Fruit fly (Drosophila melanogaster) whole organism, prepupa: ENCODE results near the gene CG2680.

Experiments used
- Blimp-1 ChIP-seq: fragments of 200-800 bp; sonication (Bioruptor generic); optimal IDR thresholded peaks from 3 replicates; lab custom pipeline; 2017; ENCODE audit warnings: missing biosample characterization, missing genetic modification characterization, mild to moderate bottlenecking, moderate library complexity, missing genetic modification reagents
- CG11294 ChIP-seq: fragments of 200-800 bp; sonication (Bioruptor generic); IDR thresholded peaks from 2 replicates; pipeline ENCODE4 v1.3.6; 2022; ENCODE audit warnings: missing biosample characterization, missing genetic modification characterization
- CG11762 ChIP-seq: fragments of 200-800 bp; sonication (Bioruptor generic); optimal IDR thresholded peaks from 3 replicates; lab custom pipeline; 2016; ENCODE audit warnings: missing biosample characterization, missing genetic modification characterization; ENCODE audit not compliant: insufficient read depth
- CG15336 ChIP-seq: fragments of 200-800 bp; sonication (Bioruptor generic); IDR thresholded peaks from 2 replicates; pipeline ENCODE4 v1.3.6; 2022; ENCODE audit warnings: missing biosample characterization, missing genetic modification characterization
- CG3032 ChIP-seq: fragments of 200-800 bp; optimal IDR thresholded peaks from 2 replicates; lab custom pipeline; 2019; ENCODE audit warnings: missing biosample characterization, mild to moderate bottlenecking, missing genetic modification characterization, moderate library complexity
- CG31627 ChIP-seq: fragments of 200-800 bp; sonication (Bioruptor generic); optimal IDR thresholded peaks from 3 replicates; lab custom pipeline; 2016; ENCODE audit warnings: missing biosample characterization, missing genetic modification characterization
- CG34406 ChIP-seq: fragments of 200-800 bp; sonication (Bioruptor generic); optimal IDR thresholded peaks from 3 replicates; lab custom pipeline; 2016; ENCODE audit warnings: missing biosample characterization, missing genetic modification characterization
- CG3919 ChIP-seq: fragments of 200-800 bp; sonication (Bioruptor generic); optimal IDR thresholded peaks from 3 replicates; lab custom pipeline; 2016; ENCODE audit warnings: missing biosample characterization, missing genetic modification characterization
- CG6163 ChIP-seq: fragments of 200-800 bp; sonication (Bioruptor generic); IDR thresholded peaks from 3 replicates; pipeline ENCODE4 v1.3.6; 2022; ENCODE audit warnings: missing biosample characterization, missing genetic modification characterization
- CG6792 ChIP-seq: fragments of 200-800 bp; sonication (Bioruptor generic); optimal IDR thresholded peaks from 3 replicates; lab custom pipeline; 2016; ENCODE audit warnings: missing biosample characterization, missing genetic modification characterization
- CG6854 ChIP-seq: fragments of 200-800 bp; sonication (Bioruptor generic); optimal IDR thresholded peaks from 2 replicates; lab custom pipeline; 2017; ENCODE audit warnings: missing biosample characterization, mild to moderate bottlenecking, missing genetic modification characterization
- CG7368 ChIP-seq: fragments of 200-800 bp; sonication (Bioruptor generic); optimal IDR thresholded peaks from 3 replicates; lab custom pipeline; 2016; ENCODE audit warnings: missing biosample characterization, missing genetic modification characterization
- CG8119 ChIP-seq: fragments of 200-800 bp; sonication (Bioruptor generic); IDR thresholded peaks from 3 replicates; pipeline ENCODE4 v1.3.6; 2022; ENCODE audit warnings: missing biosample characterization, missing genetic modification characterization
- CG8319 ChIP-seq: fragments of 200-800 bp; sonication (Bioruptor generic); optimal IDR thresholded peaks from 3 replicates; lab custom pipeline; 2016; ENCODE audit warnings: missing biosample characterization, missing genetic modification characterization
- CG8632 ChIP-seq: fragments of 200-800 bp; sonication (Bioruptor generic); optimal IDR thresholded peaks from 3 replicates; lab custom pipeline; 2016; ENCODE audit warnings: missing biosample characterization, missing genetic modification characterization
- Eip75B ChIP-seq: fragments of 200-800 bp; sonication (Bioruptor generic); optimal IDR thresholded peaks from 3 replicates; lab custom pipeline; 2016; ENCODE audit warnings: missing biosample characterization, missing genetic modification characterization
- Eip78C ChIP-seq: fragments of 200-800 bp; sonication (Bioruptor generic); peaks from one replicate; lab custom pipeline; 2016; ENCODE audit warnings: missing biosample characterization, missing genetic modification characterization
- Ets21C ChIP-seq: fragments of 200-800 bp; sonication (Bioruptor generic); optimal IDR thresholded peaks from 3 replicates; lab custom pipeline; 2016; ENCODE audit warnings: missing biosample characterization, missing genetic modification characterization
- Gug ChIP-seq: fragments of 200-800 bp; sonication (Bioruptor generic); IDR thresholded peaks from 2 replicates; pipeline ENCODE4 v1.3.6; 2022; ENCODE audit warnings: missing biosample characterization, missing genetic modification characterization
- Hr38 ChIP-seq: sonication (Bioruptor generic); optimal IDR thresholded peaks from 2 replicates; lab custom pipeline; 2016; ENCODE audit warnings: missing biosample characterization, missing genetic modification characterization
- Hr39 ChIP-seq: fragments of 200-800 bp; sonication (Bioruptor generic); optimal IDR thresholded peaks from 2 replicates; lab custom pipeline; 2016; ENCODE audit warnings: missing biosample characterization, missing genetic modification characterization
- Hr4 ChIP-seq: fragments of 200-800 bp; sonication (Bioruptor generic); optimal IDR thresholded peaks from 3 replicates; lab custom pipeline; 2016; ENCODE audit warnings: missing biosample characterization, missing genetic modification characterization
- Lpt ChIP-seq: fragments of 200-800 bp; sonication (Bioruptor generic); optimal IDR thresholded peaks from 3 replicates; lab custom pipeline; 2016; ENCODE audit warnings: missing biosample characterization, missing genetic modification characterization
- OdsH ChIP-seq: fragments of 200-800 bp; sonication (Bioruptor generic); optimal IDR thresholded peaks from 3 replicates; lab custom pipeline; 2016; ENCODE audit warnings: missing biosample characterization, missing genetic modification characterization
- Smox ChIP-seq: fragments of 200-800 bp; sonication (Bioruptor generic); optimal IDR thresholded peaks from 3 replicates; lab custom pipeline; 2016; ENCODE audit warnings: missing biosample characterization, missing genetic modification characterization
- Sox102F ChIP-seq: fragments of 200-800 bp; sonication (Bioruptor generic); optimal IDR thresholded peaks from 2 replicates; lab custom pipeline; 2016; ENCODE audit warnings: missing biosample characterization, mild to moderate bottlenecking, missing genetic modification characterization
- Sox14 ChIP-seq: fragments of 200-800 bp; sonication (Bioruptor generic); optimal IDR thresholded peaks from 3 replicates; lab custom pipeline; 2016; ENCODE audit warnings: missing biosample characterization, missing genetic modification characterization
- Sox15 ChIP-seq: fragments of 200-800 bp; sonication (Bioruptor generic); optimal IDR thresholded peaks from 3 replicates; lab custom pipeline; 2016; ENCODE audit warnings: missing biosample characterization, missing genetic modification characterization
- cyc ChIP-seq: fragments of 200-800 bp; sonication (Bioruptor generic); optimal IDR thresholded peaks from 3 replicates; lab custom pipeline; 2016; ENCODE audit warnings: missing biosample characterization, missing genetic modification characterization
- dsx ChIP-seq: fragments of 200-800 bp; optimal IDR thresholded peaks from 3 replicates; lab custom pipeline; 2019; ENCODE audit warnings: missing biosample characterization, mild to moderate bottlenecking, missing genetic modification characterization, moderate library complexity; ENCODE audit not compliant: poor library complexity, severe bottlenecking
- eg ChIP-seq: fragments of 200-800 bp; sonication (Bioruptor generic); IDR thresholded peaks from 3 replicates; pipeline ENCODE4 v1.3.6; 2022; ENCODE audit warnings: missing biosample characterization, missing genetic modification characterization
- esn ChIP-seq: fragments of 200-800 bp; sonication (Bioruptor generic); optimal IDR thresholded peaks from 2 replicates; lab custom pipeline; 2016; ENCODE audit warnings: missing biosample characterization, mild to moderate bottlenecking, missing genetic modification characterization, moderate library complexity
- fd85E ChIP-seq: fragments of 200-800 bp; sonication (Bioruptor generic); optimal IDR thresholded peaks from 3 replicates; lab custom pipeline; 2016; ENCODE audit warnings: missing biosample characterization, missing genetic modification characterization
- lz ChIP-seq: fragments of 200-800 bp; sonication (Bioruptor generic); optimal IDR thresholded peaks from 3 replicates; lab custom pipeline; 2016; ENCODE audit warnings: missing biosample characterization, missing genetic modification characterization
- net ChIP-seq: fragments of 200-800 bp; sonication (Bioruptor generic); optimal IDR thresholded peaks from 3 replicates; lab custom pipeline; 2016; ENCODE audit warnings: missing biosample characterization, missing genetic modification characterization
- pdm3 ChIP-seq: fragments of 200-800 bp; sonication (Bioruptor generic); optimal IDR thresholded peaks from 3 replicates; lab custom pipeline; 2016; ENCODE audit warnings: missing biosample characterization, missing genetic modification characterization
- salr ChIP-seq, 2 experiments: fragments of 200-800 bp; sonication (Bioruptor generic); optimal IDR thresholded peaks; 3 replicates each; lab custom pipeline; 2016 to 2018; ENCODE audit warnings: missing biosample characterization in 2 of 2, missing genetic modification characterization in 2 of 2, mild to moderate bottlenecking in 1 of 2
- spab ChIP-seq: fragments of 200-800 bp; sonication (Bioruptor generic); optimal IDR thresholded peaks from 2 replicates; lab custom pipeline; 2017; ENCODE audit warnings: missing biosample characterization, mild to moderate bottlenecking, missing genetic modification characterization, missing genetic modification reagents
- svp ChIP-seq: fragments of 200-800 bp; sonication (Bioruptor generic); peaks from one replicate; lab custom pipeline; 2016; ENCODE audit warnings: missing biosample characterization, missing genetic modification characterization
- topi ChIP-seq: fragments of 200-800 bp; sonication (Bioruptor generic); optimal IDR thresholded peaks from 3 replicates; lab custom pipeline; 2016; ENCODE audit warnings: missing biosample characterization, missing genetic modification characterization
- vri ChIP-seq: fragments of 200-800 bp; sonication (Bioruptor generic); optimal IDR thresholded peaks from 3 replicates; lab custom pipeline; 2016; ENCODE audit warnings: missing biosample characterization, mild to moderate bottlenecking, missing genetic modification characterization

The CG2680 gene

dm6 chrX:2713776-2714175, 6.5 kb upstream of the CG2680 start, which contains the start of the genes CG2685 and CG2694:
Gene CG2685 (minus strand): TSS chrX:2713960.
Gene CG2694 (plus strand): TSS chrX:2714079.
- no peak for TF ChIP-seq Sox102F (GFP tag; lab: Kevin White, UChicago)
- TF ChIP-seq Hr38 (GFP tag; lab: Kevin White, UChicago), result no peak
- TF ChIP-seq salr (GFP tag; optimal IDR thresholded peaks at IDR 0.05; lab: Kevin White, UChicago), result no peak
- no peak for TF ChIP-seq CG8632 (GFP tag; lab: Kevin White, UChicago)
- TF ChIP-seq Sox15 (GFP tag; lab: Kevin White, UChicago), result no peak
- TF ChIP-seq cyc, result no peak
- no peak for TF ChIP-seq Ets21C (GFP tag; lab: Kevin White, UChicago)
- TF ChIP-seq OdsH, result no peak
- TF ChIP-seq esn (GFP tag; lab: Kevin White, UChicago), result peak; percentile 15
- TF ChIP-seq CG6792, result no peak
- TF ChIP-seq CG3919 (GFP tag; lab: Kevin White, UChicago), result no peak
- peak; percentile 21 for TF ChIP-seq Eip78C
- TF ChIP-seq CG34406 (GFP tag; lab: Kevin White, UChicago), result no peak
- no peak for TF ChIP-seq CG8119 (GFP tag; lab: Robert Waterston, UW)

dm6 chrX:2708156-2708734, 1.0 kb upstream of the CG2680 start, which contains the start of gene CG2681:
Gene CG2681 (plus strand): TSS chrX:2708684.
- TF ChIP-seq Hr39 (peak; percentile 49), CG6792 (peak; percentile 2), lz (GFP tag; lab: Kevin White, UChicago) (peak; percentile 20), eg (GFP tag; lab: Robert Waterston, UW) (peak; percentile 68), CG31627 (GFP tag; lab: Kevin White, UChicago) (peak; percentile 22), CG15336 (GFP tag; lab: Robert Waterston, UW) (peak; percentile 33; the same call in 1 of the 2 replicates), CG7368 (GFP tag; lab: Kevin White, UChicago) (peak; percentile 37), svp (GFP tag; lab: Kevin White, UChicago) (no peak), esn (GFP tag; lab: Kevin White, UChicago) (peak; percentile 7), Smox (GFP tag; lab: Kevin White, UChicago) (no peak), spab (no peak), CG6163 (GFP tag; lab: Robert Waterston, UW) (peak; percentile 71), net (GFP tag; lab: Kevin White, UChicago) (no peak), CG8319 (no peak), CG3919 (GFP tag; lab: Kevin White, UChicago) (no peak), Blimp-1 (no peak), Eip75B (no peak), pdm3 (GFP tag; lab: Kevin White, UChicago) (no peak), CG11762 (no peak), topi (GFP tag; lab: Kevin White, UChicago) (peak; percentile 18), Gug (GFP tag; lab: Robert Waterston, UW) (peak; percentile 38; the same call in 1 of the 2 replicates), Hr4 (no peak), Sox14 (peak; percentile 34), Eip78C (peak; percentile 57), CG11294 (peak; percentile 46), cyc (peak; percentile 16)

- TF ChIP-seq CG31627 (GFP tag; lab: Kevin White, UChicago), result peak; percentile 1
- TF ChIP-seq CG6854 (GFP tag; lab: Kevin White, UChicago), result no peak
Observed at dm6 chrX:2704134-2704773, 3.0 kb downstream of the CG2680 start, which contains the start of gene eIF2Bbeta. Gene eIF2Bbeta (plus strand): TSS chrX:2704571.

- TF ChIP-seq Eip75B (peak; percentile 100), CG11762 (peak; percentile 100), Hr39 (peak; percentile 100), eg (GFP tag; lab: Robert Waterston, UW) (peak; percentile 100), fd85E (GFP tag; lab: Kevin White, UChicago) (peak; percentile 99), CG3919 (GFP tag; lab: Kevin White, UChicago) (peak; percentile 100), Smox (GFP tag; lab: Kevin White, UChicago) (peak; percentile 100), dsx (GFP tag; lab: Kevin White, UChicago) (peak; percentile 100), Lpt (peak; percentile 100), Eip78C (peak; percentile 100), Sox15 (GFP tag; lab: Kevin White, UChicago) (peak; percentile 100), CG8319 (peak; percentile 100), CG3032 (tag; lab: Kevin White, UChicago) (peak; percentile 100), Gug (GFP tag; lab: Robert Waterston, UW) (peak; percentile 100), vri (GFP tag; lab: Kevin White, UChicago) (peak; percentile 100), cyc (peak; percentile 100), CG15336 (GFP tag; lab: Robert Waterston, UW) (peak; percentile 100), topi (GFP tag; lab: Kevin White, UChicago) (peak; percentile 100), CG6792 (peak; percentile 100), CG11294 (peak; percentile 100), CG6163 (GFP tag; lab: Robert Waterston, UW) (peak; percentile 100), OdsH (peak; percentile 100), Ets21C (GFP tag; lab: Kevin White, UChicago) (peak; percentile 100), Hr4 (peak; percentile 100), esn (GFP tag; lab: Kevin White, UChicago) (peak; percentile 100)
Observed at dm6 chrX:2703693-2704092, 3.5 kb downstream of the CG2680 start, which contains the start of gene Ugalt. Gene Ugalt (minus strand): TSS chrX:2703852.
